Fruit fly (Drosophila melanogaster) whole organism, embryonic: Measurements from ENCODE around the gene CG6225.

Experiments used
- Aef1 ChIP-seq: fragments of 200-800 bp; sonication (Bioruptor generic); IDR thresholded peaks from 3 replicates; pipeline ENCODE4 v1.3.6; 2022; ENCODE audit warnings: missing biosample characterization, missing genetic modification characterization
- Atf3 ChIP-seq: fragments of 200-800 bp; sonication (Bioruptor generic); optimal IDR thresholded peaks from 3 replicates; lab custom pipeline; 2016; ENCODE audit warnings: missing biosample characterization, missing genetic modification characterization
- CG10147 ChIP-seq: fragments of 200-800 bp; sonication (Bioruptor generic); optimal IDR thresholded peaks from 2 replicates; lab custom pipeline; 2019; ENCODE audit warnings: missing biosample characterization, mild to moderate bottlenecking, missing genetic modification characterization, moderate library complexity
- CG10543 ChIP-seq: fragments of 200-800 bp; sonication (Bioruptor generic); optimal IDR thresholded peaks from 3 replicates; lab custom pipeline; 2017; ENCODE audit warnings: missing biosample characterization, mild to moderate bottlenecking, missing genetic modification characterization, moderate library complexity
- CG11696 ChIP-seq: fragments of 200-800 bp; sonication (Bioruptor generic); IDR thresholded peaks from 2 replicates; pipeline ENCODE4 v1.3.6; 2022; ENCODE audit warnings: missing biosample characterization, missing genetic modification characterization
- CG12942 ChIP-seq: fragments of 200-800 bp; sonication (Bioruptor generic); optimal IDR thresholded peaks from 3 replicates; lab custom pipeline; 2016; ENCODE audit warnings: missing biosample characterization, missing genetic modification characterization
- CG14710 ChIP-seq: fragments of 200-800 bp; sonication (Bioruptor generic); optimal IDR thresholded peaks from 3 replicates; lab custom pipeline; 2019; ENCODE audit warnings: missing biosample characterization, mild to moderate bottlenecking, missing genetic modification characterization, moderate library complexity
- CG15011 ChIP-seq: fragments of 200-800 bp; sonication (Bioruptor generic); optimal IDR thresholded peaks from 3 replicates; lab custom pipeline; 2018; ENCODE audit warnings: missing biosample characterization, mild to moderate bottlenecking, missing genetic modification characterization
- CG15073 ChIP-seq: fragments of 200-800 bp; sonication (Bioruptor generic); optimal IDR thresholded peaks from 2 replicates; lab custom pipeline; 2016; ENCODE audit warnings: missing biosample characterization, missing genetic modification characterization
- CG15479 ChIP-seq: fragments of 200-800 bp; sonication (Bioruptor generic); optimal IDR thresholded peaks from 3 replicates; lab custom pipeline; 2019; ENCODE audit warnings: missing biosample characterization, mild to moderate bottlenecking, missing genetic modification characterization, moderate library complexity
- CG1647 ChIP-seq: fragments of 200-800 bp; sonication (Bioruptor generic); optimal IDR thresholded peaks from 3 replicates; lab custom pipeline; 2016; ENCODE audit warnings: missing biosample characterization, missing genetic modification characterization
- CG17802 ChIP-seq: fragments of 200-800 bp; sonication (Bioruptor generic); optimal IDR thresholded peaks from 2 replicates; lab custom pipeline; 2018; ENCODE audit warnings: missing biosample characterization, mild to moderate bottlenecking, missing genetic modification characterization, moderate library complexity
- CG30403 ChIP-seq: fragments of 200-800 bp; sonication (Bioruptor generic); optimal IDR thresholded peaks from 3 replicates; lab custom pipeline; 2016; ENCODE audit warnings: missing biosample characterization, missing genetic modification characterization
- CG31365 ChIP-seq: fragments of 200-800 bp; sonication (Bioruptor generic); optimal IDR thresholded peaks from 2 replicates; lab custom pipeline; 2018; ENCODE audit warnings: missing biosample characterization, mild to moderate bottlenecking, missing genetic modification characterization
- CG32532 ChIP-seq: fragments of 200-800 bp; sonication (Bioruptor generic); IDR thresholded peaks from 2 replicates; pipeline ENCODE4 v1.3.6; 2022; ENCODE audit warnings: missing biosample characterization, missing genetic modification characterization
- CG32772 ChIP-seq: fragments of 200-800 bp; sonication (Bioruptor generic); IDR thresholded peaks from 2 replicates; pipeline ENCODE4 v1.3.6; 2022; ENCODE audit warnings: missing biosample characterization, missing genetic modification characterization
- CG34376 ChIP-seq: fragments of 200-800 bp; sonication (Bioruptor generic); optimal IDR thresholded peaks from 2 replicates; lab custom pipeline; 2018; ENCODE audit warnings: missing biosample characterization, mild to moderate bottlenecking, missing genetic modification characterization
- CG4360 ChIP-seq: fragments of 200-800 bp; sonication (Bioruptor generic); IDR thresholded peaks from 2 replicates; pipeline ENCODE4 v1.3.6; 2022; ENCODE audit warnings: missing biosample characterization, missing genetic modification characterization
- CG4404 ChIP-seq: fragments of 200-800 bp; sonication (Bioruptor generic); IDR thresholded peaks from 2 replicates; pipeline ENCODE4 v1.3.6; 2022; ENCODE audit warnings: missing biosample characterization, missing genetic modification characterization
- CG6175 ChIP-seq: fragments of 200-800 bp; sonication (Bioruptor generic); IDR thresholded peaks from 3 replicates; pipeline ENCODE4 v1.3.6; 2022; ENCODE audit warnings: missing biosample characterization, missing genetic modification characterization
- CG7839 ChIP-seq: fragments of 200-800 bp; sonication (Bioruptor generic); optimal IDR thresholded peaks from 3 replicates; lab custom pipeline; 2018; ENCODE audit warnings: missing biosample characterization, mild to moderate bottlenecking, missing genetic modification characterization, moderate library complexity
- CG8944 ChIP-seq: fragments of 200-800 bp; sonication (Bioruptor generic); optimal IDR thresholded peaks from 3 replicates; lab custom pipeline; 2016; ENCODE audit warnings: missing biosample characterization, missing genetic modification characterization
- Ets97D ChIP-seq: fragments of 200-800 bp; sonication (Bioruptor generic); optimal IDR thresholded peaks from 3 replicates; lab custom pipeline; 2016; ENCODE audit warnings: missing biosample characterization, missing genetic modification characterization
- Gug ChIP-seq: fragments of 200-800 bp; sonication (Bioruptor generic); IDR thresholded peaks from 4 replicates; pipeline ENCODE4 v1.3.6; 2022; ENCODE audit warnings: missing biosample characterization, missing genetic modification characterization
- HLH4C ChIP-seq: fragments of 200-800 bp; sonication (Bioruptor generic); IDR thresholded peaks from 3 replicates; pipeline ENCODE4 v1.3.6; 2022; ENCODE audit warnings: missing biosample characterization, missing genetic modification characterization; ENCODE audit not compliant: partially characterized antibody
- HmgD ChIP-seq: fragments of 200-800 bp; sonication (Bioruptor generic); optimal IDR thresholded peaks from 3 replicates; lab custom pipeline; 2016; ENCODE audit warnings: missing biosample characterization, missing genetic modification characterization
- NK7.1 ChIP-seq: fragments of 200-800 bp; sonication (Bioruptor generic); optimal IDR thresholded peaks from 3 replicates; lab custom pipeline; 2016; ENCODE audit warnings: missing biosample characterization, missing genetic modification characterization
- Oli ChIP-seq: fragments of 200-800 bp; sonication (Bioruptor generic); optimal IDR thresholded peaks from 2 replicates; lab custom pipeline; 2018; ENCODE audit warnings: missing biosample characterization, mild to moderate bottlenecking, missing genetic modification characterization, moderate library complexity
- PHDP ChIP-seq: fragments of 200-800 bp; sonication (Bioruptor generic); optimal IDR thresholded peaks from 3 replicates; lab custom pipeline; 2018; ENCODE audit warnings: missing biosample characterization, mild to moderate bottlenecking, missing genetic modification characterization, moderate library complexity
- Sox102F ChIP-seq: fragments of 200-800 bp; sonication (Bioruptor generic); optimal IDR thresholded peaks from 2 replicates; lab custom pipeline; 2018; ENCODE audit warnings: missing biosample characterization, mild to moderate bottlenecking, missing genetic modification characterization, moderate library complexity
- Spps ChIP-seq: fragments of 200-800 bp; sonication (Bioruptor generic); optimal IDR thresholded peaks from 2 replicates; lab custom pipeline; 2018; ENCODE audit warnings: missing biosample characterization, mild to moderate bottlenecking, missing genetic modification characterization
- bcd ChIP-seq: fragments of 200-800 bp; sonication (Bioruptor generic); optimal IDR thresholded peaks from 2 replicates; lab custom pipeline; 2017; ENCODE audit warnings: missing biosample characterization, mild to moderate bottlenecking, missing genetic modification characterization
- bowl ChIP-seq: fragments of 200-800 bp; sonication (Bioruptor generic); IDR thresholded peaks from 2 replicates; pipeline ENCODE4 v1.3.6; 2022; ENCODE audit warnings: missing biosample characterization, missing genetic modification characterization
- fd96Cb ChIP-seq: fragments of 200-800 bp; sonication (Bioruptor generic); optimal IDR thresholded peaks from 2 replicates; lab custom pipeline; 2018; ENCODE audit warnings: missing biosample characterization, mild to moderate bottlenecking, missing genetic modification characterization, moderate library complexity
- grau ChIP-seq: fragments of 200-800 bp; optimal IDR thresholded peaks from 3 replicates; lab custom pipeline; 2019; ENCODE audit warnings: missing biosample characterization, mild to moderate bottlenecking, missing genetic modification characterization, moderate library complexity
- hb ChIP-seq: fragments of 200-800 bp; sonication (Bioruptor generic); IDR thresholded peaks from 3 replicates; pipeline ENCODE4 v1.3.6; 2022; ENCODE audit warnings: missing biosample characterization, missing genetic modification characterization; ENCODE audit not compliant: partially characterized antibody
- hth ChIP-seq: fragments of >200 bp; optimal IDR thresholded peaks from 2 replicates; lab custom pipeline; 2017; ENCODE audit warnings: inconsistent platforms
- jigr1 ChIP-seq: fragments of 200-800 bp; sonication (Bioruptor generic); IDR thresholded peaks from 3 replicates; pipeline ENCODE4 v1.3.6; 2022; ENCODE audit warnings: missing biosample characterization, missing genetic modification characterization
- lilli ChIP-seq: fragments of 200-800 bp; sonication (Bioruptor generic); optimal IDR thresholded peaks from 3 replicates; lab custom pipeline; 2016; ENCODE audit warnings: missing biosample characterization, missing genetic modification characterization
- nerfin-1 ChIP-seq: fragments of 200-800 bp; sonication (Bioruptor generic); optimal IDR thresholded peaks from 3 replicates; lab custom pipeline; 2019; ENCODE audit warnings: missing biosample characterization, mild to moderate bottlenecking, missing genetic modification characterization, moderate library complexity
- prd ChIP-seq, 3 experiments: fragments of >200 bp in 2 of 3; fragments of 200-800 bp in 1 of 3; sonication (Bioruptor generic) in 1 of 3; optimal IDR thresholded peaks in 2 of 3; IDR thresholded peaks in 1 of 3; 2 replicates in 2 of 3; 3 replicates in 1 of 3; pipeline versions ENCODE4 v1.3.6 to Lab custom; 2017 to 2022; ENCODE audit warnings: missing biosample characterization in 1 of 3, missing genetic modification characterization in 1 of 3
- slp2 ChIP-seq: fragments of 200-800 bp; sonication (Bioruptor generic); optimal IDR thresholded peaks from 2 replicates; lab custom pipeline; 2016; ENCODE audit warnings: missing biosample characterization, missing genetic modification characterization
- so ChIP-seq: fragments of 200-800 bp; sonication (Bioruptor generic); IDR thresholded peaks from 3 replicates; pipeline ENCODE4 v1.3.6; 2022; ENCODE audit warnings: missing biosample characterization, missing genetic modification characterization
- tap ChIP-seq: fragments of 200-800 bp; optimal IDR thresholded peaks from 3 replicates; lab custom pipeline; 2019; ENCODE audit warnings: missing biosample characterization, mild to moderate bottlenecking, missing genetic modification characterization, moderate library complexity

CG6225 gene

dm6 chr3R:12691422-12692101, 37.2 kb downstream of the CG6225 start, which contains the start of gene Arp1 (continued):
- TF ChIP-seq CG14710 (peak; percentile 54), so (no peak), CG7839 (tag; lab: Kevin White, UChicago) (no peak), NK7.1 (no peak), CG15479 (GFP tag; lab: Kevin White, UChicago) (no peak), CG4360 (GFP tag; lab: Robert Waterston, UW) (no peak), Aef1 (GFP tag; lab: Robert Waterston, UW) (no peak), Oli (no peak)

dm6 chr3R:12692497-12692896, 38.1 kb downstream of the CG6225 start, which contains the start of gene CG31347:
CG31347 (minus strand) TSS chr3R:12692597.
- TF ChIP-seq HmgD (GFP tag; lab: Kevin White, UChicago) (no peak), CG8944 (GFP tag; lab: Kevin White, UChicago) (no peak), Atf3 (no peak), hth (lab: Kevin White, UChicago) (no peak), jigr1 (no peak), CG17802 (tag; lab: Kevin White, UChicago) (no peak), CG15011 (GFP tag; lab: Kevin White, UChicago) (no peak), CG6175 (GFP tag; lab: Robert Waterston, UW) (no peak), slp2 (GFP tag; lab: Kevin White, UChicago) (no peak), Gug (GFP tag; lab: Robert Waterston, UW) (no peak)

dm6 chr3R:12694742-12695141, 40.4 kb downstream of the CG6225 start, which contains the start of the genes CG14391 and NijC:
CG14391 (minus strand) TSS chr3R:12694842.
NijC (plus strand) TSS chr3R:12695129.
- TF ChIP-seq CG30403 (GFP tag; lab: Kevin White, UChicago) (no peak), CG4404 (GFP tag; lab: Robert Waterston, UW) (no peak)
- TF ChIP-seq, all 482 proteins: peak for 0

dm6 chr3R:12697022-12697421, 42.6 kb downstream of the CG6225 start, which contains the start of gene Past1:
Past1 (plus strand) TSS chr3R:12697322.
- TF ChIP-seq hb (no peak), CG14710 (no peak), CG12942 (no peak), Spps (no peak), bcd (GFP tag; lab: Kevin White, UChicago) (no peak), CG10147 (GFP tag; lab: Kevin White, UChicago) (no peak), CG15479 (GFP tag; lab: Kevin White, UChicago) (no peak), tap (tag; lab: Kevin White, UChicago) (no peak), PHDP (tag; lab: Kevin White, UChicago) (no peak), HLH4C (GFP tag; lab: Robert Waterston, UW) (no peak)

dm6 chr3R:12697571-12698039, 43.2 kb downstream of the CG6225 start:
- TF ChIP-seq CG11696 (GFP tag; lab: Robert Waterston, UW): no peak
- TF ChIP-seq Spps: no peak
- TF ChIP-seq nerfin-1 (tag; lab: Kevin White, UChicago): no peak
- TF ChIP-seq CG32772: no peak
- peak; percentile 63 for TF ChIP-seq Ets97D
- no peak for TF ChIP-seq CG32532 (GFP tag; lab: Robert Waterston, UW)
- TF ChIP-seq Sox102F: no peak
- no peak for TF ChIP-seq prd (optimal IDR thresholded peaks at IDR 0.05; lab: Kevin White, UChicago)
- no peak for TF ChIP-seq prd (GFP tag; IDR thresholded peaks at IDR 0.05; lab: Robert Waterston, UW)
- TF ChIP-seq CG15073: no peak
- no peak for TF ChIP-seq CG1647 (GFP tag; lab: Kevin White, UChicago)
- TF ChIP-seq bowl (GFP tag; lab: Robert Waterston, UW): no peak
- peak; percentile 21 for TF ChIP-seq grau (tag; lab: Kevin White, UChicago)
- TF ChIP-seq CG34376: peak; percentile 37
- TF ChIP-seq CG31365 (tag; lab: Kevin White, UChicago): no peak
- peak; percentile 19 for TF ChIP-seq lilli (GFP tag; lab: Kevin White, UChicago)
- no peak for TF ChIP-seq fd96Cb
- peak; percentile 16 for TF ChIP-seq CG10543 (GFP tag; lab: Kevin White, UChicago)
